Worm (Caenorhabditis elegans): ENCODE data around the gene K08F8.15.

The K08F8.15 gene

DNA sequence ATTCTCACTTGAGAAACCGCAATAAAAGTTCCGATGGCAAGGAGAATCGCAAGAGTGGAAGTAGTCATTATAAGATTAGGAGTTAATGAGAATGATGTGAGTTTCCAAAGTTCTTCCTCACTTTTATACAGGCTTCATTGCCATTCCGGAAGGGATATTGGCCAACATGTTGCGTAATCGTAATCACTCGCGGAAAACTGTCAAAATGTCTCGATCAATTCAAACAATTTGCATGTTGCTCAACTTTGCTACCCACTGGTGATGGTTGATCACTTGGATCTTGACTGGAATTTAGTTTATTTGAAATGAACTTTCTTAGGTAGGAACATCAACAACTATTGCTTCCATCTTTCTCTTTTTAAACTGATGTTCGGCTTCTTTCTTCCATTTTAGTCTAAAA lies 29.2 kb upstream of the K08F8.15 start, which contains the start of gene idpb-4:
Gene idpb-4 (minus strand): TSS at position 101 of the 400 bp plus-strand sequence.
- TF ChIP-seq ceh-44 (GFP tag; IDR thresholded peaks at IDR 0.05): no peak

DNA sequence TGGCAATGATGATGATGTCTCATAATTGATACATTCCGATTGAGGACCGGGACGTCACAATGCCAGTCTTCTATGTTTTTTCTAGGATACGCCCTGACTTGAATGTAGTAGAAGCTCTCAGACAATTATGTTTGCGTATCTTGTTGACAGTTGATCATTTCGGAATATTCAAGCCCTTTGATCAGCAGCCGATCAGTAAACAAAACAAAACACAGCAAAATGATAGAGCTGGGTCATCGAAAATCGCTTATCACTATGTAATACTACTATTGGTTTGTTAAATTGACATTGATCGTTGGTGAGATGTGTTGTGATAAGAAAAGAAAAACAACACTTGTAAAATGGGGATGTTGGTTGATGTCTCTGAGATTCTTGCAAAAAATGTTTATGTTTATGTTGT lies 28.4 kb upstream of the K08F8.15 start:
- TF ChIP-seq lin-15B (tag; optimal IDR thresholded peaks at IDR 0.05): no peak
- peak; percentile 49 for TF ChIP-seq dve-1 (tag; optimal IDR thresholded peaks at IDR 0.05; ENCODE audit: insufficient read depth)
- TF ChIP-seq hlh-11 (tag; optimal IDR thresholded peaks at IDR 0.05): peak; percentile 20
- TF ChIP-seq daf-16 (GFP tag; optimal IDR thresholded peaks at IDR 0.05): no peak
- peak; percentile 92 for TF ChIP-seq daf-16 (tag; optimal IDR thresholded peaks at IDR 0.05)

DNA sequence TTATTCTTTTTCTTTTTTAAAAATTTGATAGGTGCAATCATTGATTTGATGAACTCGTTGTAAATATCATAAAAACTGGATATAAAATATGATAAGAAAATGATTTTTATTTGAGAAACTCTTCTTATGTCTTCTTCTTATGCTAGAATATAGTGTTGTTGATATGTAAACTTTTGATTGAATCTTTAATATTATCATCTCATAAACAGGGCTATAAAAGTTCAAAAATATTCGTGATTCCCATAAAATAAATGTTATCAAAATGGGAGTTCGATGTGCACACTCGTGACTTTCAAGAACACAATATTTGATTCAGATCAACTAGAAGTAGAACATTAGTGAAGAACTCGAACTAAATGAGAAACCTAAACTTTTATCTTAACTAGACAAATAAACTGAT lies 27.7 kb upstream of the K08F8.15 start:
- TF ChIP-seq nhr-76 (tag; optimal IDR thresholded peaks at IDR 0.05): no peak
- peak; percentile 57 for TF ChIP-seq dmd-6 (GFP tag; IDR thresholded peaks at IDR 0.05)
- peak; percentile 82 for TF ChIP-seq nhr-77 (tag; optimal IDR thresholded peaks at IDR 0.05)
- no peak for TF ChIP-seq daf-16 (GFP tag; optimal IDR thresholded peaks at IDR 0.05)
- TF ChIP-seq daf-16 (tag; optimal IDR thresholded peaks at IDR 0.05): peak; percentile 99
- peak; percentile 11 for TF ChIP-seq hlh-30 (tag; optimal IDR thresholded peaks at IDR 0.05; ENCODE audit: insufficient read depth)
- TF ChIP-seq aha-1 (tag): no peak
- TF ChIP-seq mdl-1 (tag; optimal IDR thresholded peaks at IDR 0.05): peak in 1 of 2 experiments; percentile 34
- TF ChIP-seq nhr-111 (GFP tag; optimal IDR thresholded peaks at IDR 0.05): no peak
- TF ChIP-seq nhr-102 (tag; optimal IDR thresholded peaks at IDR 0.05): peak; percentile 22
- peak; percentile 66 for TF ChIP-seq nhr-28 (tag; optimal IDR thresholded peaks at IDR 0.05)
- TF ChIP-seq hlh-11 (tag; optimal IDR thresholded peaks at IDR 0.05): peak; percentile 53
- peak; percentile 23 for TF ChIP-seq nhr-10 (tag; optimal IDR thresholded peaks at IDR 0.05)
- TF ChIP-seq dve-1 (tag; optimal IDR thresholded peaks at IDR 0.05; ENCODE audit: insufficient read depth): peak; percentile 92
- TF ChIP-seq ceh-82 (tag; optimal IDR thresholded peaks at IDR 0.05): no peak
- TF ChIP-seq php-3 (GFP tag; IDR thresholded peaks at IDR 0.05): peak; percentile 98
- peak; percentile 64 for TF ChIP-seq nhr-48 (tag; optimal IDR thresholded peaks at IDR 0.05)
- TF ChIP-seq pqm-1 (tag; optimal IDR thresholded peaks at IDR 0.05): peak; percentile 25
- TF ChIP-seq Y75B8A.6 (GFP tag; IDR thresholded peaks at IDR 0.05): no peak

- peak; percentile 62 to 96 for TF ChIP-seq hif-1 (tag; optimal IDR thresholded peaks at IDR 0.05)
- no peak for TF ChIP-seq skn-1 (tag; optimal IDR thresholded peaks at IDR 0.05)
- TF ChIP-seq aly-2 (tag; optimal IDR thresholded peaks at IDR 0.05): no peak
- TF ChIP-seq zip-2 (tag; optimal IDR thresholded peaks at IDR 0.05): no peak
- TF ChIP-seq daf-12 (tag; optimal IDR thresholded peaks at IDR 0.05): no peak
- no peak for TF ChIP-seq dmd-9 (GFP tag; IDR thresholded peaks at IDR 0.05)
- TF ChIP-seq ceh-32 (tag; optimal IDR thresholded peaks at IDR 0.05; ENCODE audit: poor library complexity): no peak
- no peak for TF ChIP-seq fos-1 (tag; optimal IDR thresholded peaks at IDR 0.05)
- peak; percentile 87 for TF ChIP-seq lin-1 (GFP tag; IDR thresholded peaks at IDR 0.05)
- peak in 1 of 2 experiments; percentile 42 for TF ChIP-seq lsy-2 (tag; optimal IDR thresholded peaks at IDR 0.05)
- no peak for TF ChIP-seq nhr-25 (tag; optimal IDR thresholded peaks at IDR 0.05; ENCODE audit: borderline replicate concordance, insufficient read depth)
- TF ChIP-seq lir-3 (tag; optimal IDR thresholded peaks at IDR 0.05): no peak
- no peak for TF ChIP-seq dmd-8 (GFP tag; IDR thresholded peaks at IDR 0.05)
- peak; percentile 84 for TF ChIP-seq nhr-28 (tag; optimal IDR thresholded peaks at IDR 0.05)
- TF ChIP-seq mep-1 (tag; optimal IDR thresholded peaks at IDR 0.05): no peak
- TF ChIP-seq daf-16 (GFP tag; optimal IDR thresholded peaks at IDR 0.05): no peak
- peak; percentile 83 for TF ChIP-seq daf-16 (tag; optimal IDR thresholded peaks at IDR 0.05)
- no peak for TF ChIP-seq jun-1 (tag; optimal IDR thresholded peaks at IDR 0.05)
- peak; percentile 81 for TF ChIP-seq pqm-1 (tag; optimal IDR thresholded peaks at IDR 0.05)
- no peak for TF ChIP-seq F37D6.2 (tag; optimal IDR thresholded peaks at IDR 0.05)
- no peak for TF ChIP-seq mes-2 (tag; optimal IDR thresholded peaks at IDR 0.05; ENCODE audit: poor library complexity, severe bottlenecking)
- TF ChIP-seq hlh-30 (tag; optimal IDR thresholded peaks at IDR 0.05; ENCODE audit: insufficient read depth): peak; percentile 67
- TF ChIP-seq attf-4 (tag; optimal IDR thresholded peaks at IDR 0.05): no peak
- TF ChIP-seq duxl-1 (tag; optimal IDR thresholded peaks at IDR 0.05; ENCODE audit: poor library complexity): no peak
- no peak for TF ChIP-seq fkh-10 (GFP tag; optimal IDR thresholded peaks at IDR 0.05)
- TF ChIP-seq ceh-82 (tag; optimal IDR thresholded peaks at IDR 0.05): no peak
- peak; percentile 14 for TF ChIP-seq nhr-11 (tag; optimal IDR thresholded peaks at IDR 0.05)
- no peak for TF ChIP-seq Y105C5A.15 (GFP tag; IDR thresholded peaks at IDR 0.05)
- no peak for TF ChIP-seq zfp-2 (tag; optimal IDR thresholded peaks at IDR 0.05)
These were observed 26.2 kb upstream of the K08F8.15 start for ce11 chrII:8740326-8740949.

Data from whole organism, L4 larva.